Fruit fly (Drosophila melanogaster) Kc167 (cell line): ENCODE measurements around the gene trn.

Source experiments
- Myc ChIP-seq: fragments of >200 bp; optimal IDR thresholded peaks from 2 replicates; lab custom pipeline; 2017; ENCODE audit warnings: missing external identifiers
- Sin3A ChIP-seq: fragments of >200 bp; optimal IDR thresholded peaks from 2 replicates; lab custom pipeline; 2018; ENCODE audit warnings: missing external identifiers
- h ChIP-seq: fragments of >200 bp; optimal IDR thresholded peaks from 3 replicates; lab custom pipeline; 2018; ENCODE audit warnings: missing external identifiers
- insv ChIP-seq: fragments of >200 bp; optimal IDR thresholded peaks from 3 replicates; lab custom pipeline; 2018; ENCODE audit warnings: missing external identifiers
- psq ChIP-seq: fragments of >200 bp; optimal IDR thresholded peaks from 2 replicates; lab custom pipeline; 2017; ENCODE audit warnings: missing external identifiers
- ttk ChIP-seq: sonication (Bioruptor generic); optimal IDR thresholded peaks from 2 replicates; lab custom pipeline; 2017; ENCODE audit warnings: missing external identifiers

trn gene

DNA sequence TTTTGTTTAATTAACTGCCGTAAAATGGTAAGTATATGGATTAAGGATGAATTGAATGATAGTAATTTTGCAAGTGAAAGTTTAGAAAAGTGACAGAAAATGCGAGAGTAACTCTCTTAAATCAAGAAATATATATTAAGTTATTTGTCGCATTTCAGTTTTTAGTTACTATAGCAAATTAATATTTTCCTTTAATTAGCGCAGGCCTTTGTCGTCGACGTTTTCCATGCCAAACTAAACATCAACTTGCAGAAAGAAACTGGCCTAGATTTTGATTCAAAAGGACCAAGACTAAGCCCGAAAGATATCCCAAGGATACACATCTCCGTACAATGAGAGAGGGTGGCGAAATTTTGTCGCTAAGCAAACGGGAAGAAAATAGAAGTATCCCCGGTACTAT lies 26.9 kb upstream of the trn start, which contains the start of gene CG17300:
Gene CG17300 (minus strand): TSS at position 101 of the 400 bp plus-strand sequence.
- no peak for TF ChIP-seq insv (lab: Kevin White, UChicago)
- no peak for TF ChIP-seq psq

- TF ChIP-seq psq, result no peak
- TF ChIP-seq ttk (lab: Kevin White, UChicago), result no peak
- TF ChIP-seq Myc (lab: Kevin White, UChicago), result no peak
- TF ChIP-seq h, result no peak
- TF ChIP-seq Sin3A (lab: Kevin White, UChicago), result no peak
- no peak for TF ChIP-seq insv (lab: Kevin White, UChicago)
Measured at dm6 chr3L:13089869-13090268, 24.2 kb upstream of the trn start, which contains the start of gene CG11251. TSS of gene CG11251 (minus strand) at chr3L:13089969.

DNA sequence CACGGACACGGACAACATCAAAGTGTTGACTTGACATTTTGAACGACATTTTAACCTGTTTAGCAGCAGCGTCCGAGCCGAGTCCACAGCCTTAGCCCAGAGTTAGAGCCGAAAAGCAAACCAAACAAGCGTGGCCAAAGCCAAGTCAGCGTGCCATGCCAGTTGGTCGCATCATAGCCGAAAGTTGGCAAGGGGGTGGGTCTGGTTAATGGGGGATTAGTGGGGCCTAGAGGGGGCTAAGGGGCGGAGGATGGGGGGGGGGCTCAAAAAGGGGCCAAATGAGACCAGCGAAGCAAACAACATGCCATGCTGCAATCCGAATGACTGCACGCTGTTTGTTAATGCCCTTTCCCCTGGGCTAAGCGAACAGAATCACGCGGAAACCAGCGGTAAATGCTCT lies 14.9 kb upstream of the trn start:
- TF ChIP-seq insv (lab: Kevin White, UChicago) (no peak), Myc (lab: Kevin White, UChicago) (no peak), ttk (lab: Kevin White, UChicago) (no peak)

- TF ChIP-seq insv (lab: Kevin White, UChicago), result no peak
- no peak for TF ChIP-seq ttk (lab: Kevin White, UChicago)
- TF ChIP-seq Sin3A (lab: Kevin White, UChicago), result no peak
- no peak for TF ChIP-seq Myc (lab: Kevin White, UChicago)
- no peak for TF ChIP-seq psq
- TF ChIP-seq h, result no peak
Measured at dm6 chr3L:13100438-13100837, 13.6 kb upstream of the trn start.

dm6 chr3L:13105863-13106262 lies 8.2 kb upstream of the trn start:
- TF ChIP-seq h, result no peak
- TF ChIP-seq psq, result no peak
- TF ChIP-seq Myc (lab: Kevin White, UChicago), result no peak
- no peak for TF ChIP-seq Sin3A (lab: Kevin White, UChicago)
- TF ChIP-seq insv (lab: Kevin White, UChicago), result no peak
- no peak for TF ChIP-seq ttk (lab: Kevin White, UChicago)

DNA sequence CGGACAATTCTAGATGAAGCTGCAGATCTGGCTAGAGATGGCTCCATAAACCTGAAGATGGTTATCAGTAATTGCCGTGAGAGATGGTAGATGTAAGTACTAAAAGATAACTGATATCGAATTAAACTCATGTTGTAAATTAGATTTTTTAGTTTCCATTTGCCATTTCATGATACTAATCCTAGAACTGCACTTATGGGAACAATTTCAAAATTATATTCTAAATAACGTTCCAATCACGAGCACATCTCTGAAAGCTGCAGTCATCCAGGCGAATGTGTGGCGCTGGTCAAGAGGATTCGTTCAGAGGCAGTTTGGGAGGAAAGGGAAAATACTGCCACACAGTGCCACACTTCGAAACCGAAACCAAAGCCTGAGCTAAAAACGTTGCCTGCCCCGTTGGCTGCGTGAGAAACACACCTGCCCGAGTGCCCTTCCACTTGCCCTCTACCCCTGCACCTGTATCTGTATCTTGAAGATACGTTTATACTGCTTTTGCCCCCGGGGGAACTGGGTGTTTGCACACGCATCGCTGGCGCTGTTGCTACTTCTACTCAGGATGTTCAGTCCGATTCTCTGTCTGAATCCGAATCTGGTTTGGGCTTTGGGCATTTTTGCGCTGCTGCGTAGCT lies 6.6 kb upstream of the trn start:
- TF ChIP-seq insv (lab: Kevin White, UChicago) (no peak), Myc (lab: Kevin White, UChicago) (no peak), ttk (lab: Kevin White, UChicago) (no peak), psq (no peak), h (no peak), Sin3A (lab: Kevin White, UChicago) (no peak)

DNA sequence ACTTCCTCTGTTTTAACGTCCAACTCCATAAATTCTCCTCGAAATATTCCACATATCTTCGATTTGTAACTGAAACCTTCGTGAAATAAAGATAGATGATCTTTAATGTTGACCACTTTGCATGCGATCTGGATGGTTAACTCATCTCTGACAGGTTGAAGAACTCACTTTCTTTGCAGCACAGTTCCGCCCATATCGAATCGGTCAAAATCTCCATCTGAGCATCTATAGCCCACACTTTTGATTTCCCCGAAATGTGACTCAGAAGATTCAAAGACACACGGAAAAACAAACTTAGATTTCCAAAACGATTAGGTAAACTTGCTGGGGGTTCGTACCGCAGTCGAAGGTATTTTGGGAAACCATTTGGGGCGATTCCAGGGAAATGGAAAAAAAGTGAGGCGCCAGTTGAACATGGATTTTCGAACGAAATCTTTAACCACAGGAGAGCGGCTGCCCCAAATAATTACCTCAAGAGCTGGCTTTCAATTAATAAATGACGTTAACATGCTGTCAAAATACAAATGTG lies 5.7 kb upstream of the trn start:
- TF ChIP-seq insv (lab: Kevin White, UChicago) (no peak), Myc (lab: Kevin White, UChicago) (no peak), psq (no peak), h (no peak), ttk (lab: Kevin White, UChicago) (no peak), Sin3A (lab: Kevin White, UChicago) (no peak)

- no peak for TF ChIP-seq h
- no peak for TF ChIP-seq Sin3A (lab: Kevin White, UChicago)
- no peak for TF ChIP-seq psq
- TF ChIP-seq Myc (lab: Kevin White, UChicago), result no peak
- no peak for TF ChIP-seq ttk (lab: Kevin White, UChicago)
- TF ChIP-seq insv (lab: Kevin White, UChicago), result no peak
Measured at dm6 chr3L:13109362-13109761, 4.7 kb upstream of the trn start.

dm6 chr3L:13111422-13111821 lies 2.6 kb upstream of the trn start:
- TF ChIP-seq insv (lab: Kevin White, UChicago) (no peak), psq (no peak), Myc (lab: Kevin White, UChicago) (no peak), ttk (lab: Kevin White, UChicago) (no peak), h (no peak), Sin3A (lab: Kevin White, UChicago) (no peak)

- no peak for TF ChIP-seq ttk (lab: Kevin White, UChicago)
- no peak for TF ChIP-seq insv (lab: Kevin White, UChicago)
- TF ChIP-seq h, result no peak
Measured at dm6 chr3L:13115102-13115501, 1.0 kb downstream of the trn start.

dm6 chr3L:13118983-13119382 lies 4.9 kb downstream of the trn start:
- no peak for TF ChIP-seq h
- no peak for TF ChIP-seq insv (lab: Kevin White, UChicago)
- TF ChIP-seq psq, result no peak
- no peak for TF ChIP-seq Myc (lab: Kevin White, UChicago)
- no peak for TF ChIP-seq ttk (lab: Kevin White, UChicago)
- TF ChIP-seq Sin3A (lab: Kevin White, UChicago), result no peak

DNA sequence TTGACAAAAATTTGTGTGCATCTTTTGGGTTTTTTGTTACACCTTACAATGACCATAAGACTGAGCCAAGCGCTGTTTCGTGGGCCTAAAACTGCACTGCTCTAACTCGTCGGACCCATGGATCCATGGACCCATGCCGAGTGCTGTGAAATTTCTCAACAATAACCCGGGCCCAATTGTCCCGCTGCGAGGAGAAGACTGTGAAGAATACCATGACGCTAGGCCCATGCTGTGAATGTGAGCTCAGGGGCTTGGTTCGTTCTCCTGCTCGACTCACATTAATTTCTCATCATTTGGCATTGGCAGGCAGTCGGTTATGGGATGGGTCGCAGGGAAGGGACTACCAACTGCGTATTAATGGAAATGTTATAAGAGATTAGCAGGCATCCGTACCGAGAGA lies 6.1 kb downstream of the trn start:
- no peak for TF ChIP-seq Myc (lab: Kevin White, UChicago)
- TF ChIP-seq h, result no peak
- no peak for TF ChIP-seq Sin3A (lab: Kevin White, UChicago)
- TF ChIP-seq insv (lab: Kevin White, UChicago), result no peak
- no peak for TF ChIP-seq psq
- TF ChIP-seq ttk (lab: Kevin White, UChicago), result no peak

DNA sequence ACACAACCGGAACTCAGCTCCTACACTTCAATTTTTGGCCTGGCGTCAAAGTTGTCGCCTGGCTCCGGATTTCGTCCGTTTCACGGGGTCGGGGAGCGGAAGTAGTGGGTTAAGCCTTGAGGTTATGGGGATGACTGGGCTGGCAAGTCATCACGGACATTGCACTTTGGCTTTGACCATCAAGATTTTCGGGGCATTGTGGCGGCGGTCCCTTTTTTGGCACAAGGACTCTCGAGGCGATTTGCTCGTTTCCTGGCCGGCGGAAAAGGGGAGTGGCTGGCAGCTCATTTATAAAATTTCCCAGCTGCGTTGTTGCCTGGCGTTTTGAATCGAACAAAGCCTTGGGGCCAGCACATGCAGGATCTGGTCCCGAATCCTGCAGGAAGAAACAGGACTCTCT lies 19.1 kb downstream of the trn start:
- TF ChIP-seq Sin3A (lab: Kevin White, UChicago) (no peak), ttk (lab: Kevin White, UChicago) (no peak), h (no peak), insv (lab: Kevin White, UChicago) (no peak), psq (no peak), Myc (lab: Kevin White, UChicago) (no peak)
